Worm (Caenorhabditis elegans): Measurements from ENCODE around the gene gpa-5.
A peak's percentile ranks its signal among the peaks of the same experiment; 100 is the strongest.

Gene gpa-5

ce11 chrX:2071392-2072001, 49.4 kb downstream of the gpa-5 start (continued):
- peak; percentile 83 for TF ChIP-seq nhr-90 (tag; optimal IDR thresholded peaks at IDR 0.05; ENCODE audit: poor library complexity)
- no peak for TF ChIP-seq ama-1 (optimal IDR thresholded peaks at IDR 0.05)
- TF ChIP-seq egl-27 (tag; optimal IDR thresholded peaks at IDR 0.05) = no peak
- TF ChIP-seq sptf-1 (tag; optimal IDR thresholded peaks at IDR 0.05) = no peak
- TF ChIP-seq hlh-17 (GFP tag; optimal IDR thresholded peaks at IDR 0.05; ENCODE audit: borderline replicate concordance) = no peak
- TF ChIP-seq tbx-2 (tag; optimal IDR thresholded peaks at IDR 0.05) = peak; percentile 81
- no peak for TF ChIP-seq pag-3 (tag; optimal IDR thresholded peaks at IDR 0.05; ENCODE audit: borderline replicate concordance, insufficient read depth)
- TF ChIP-seq dpl-1 (GFP tag; optimal IDR thresholded peaks at IDR 0.05) = peak; percentile 64 to 65 (median 64)
- peak; percentile 97 for TF ChIP-seq skn-1 (tag; optimal IDR thresholded peaks at IDR 0.05)

- TF ChIP-seq rnt-1 (tag; optimal IDR thresholded peaks at IDR 0.05) (peak; percentile 25), elt-2 (tag; optimal IDR thresholded peaks at IDR 0.05) (peak; percentile 19), snpc-4 (tag; optimal IDR thresholded peaks at IDR 0.05) (no peak), pqm-1 (tag; optimal IDR thresholded peaks at IDR 0.05) (no peak), efl-1 (optimal IDR thresholded peaks at IDR 0.05) (no peak), efl-1 (GFP tag; optimal IDR thresholded peaks at IDR 0.05 in 1 of 2) (peak in 1 of 2 experiments; percentile 61)
Observed at ce11 chrX:2070418-2070996, 50.4 kb downstream of the gpa-5 start, which contains the start of gene acl-4. acl-4 (minus strand) TSS chrX:2070444.

Measured in whole organism, L1 larva.